Worm (Caenorhabditis elegans) whole organism, L1 larva: ENCODE measurements around the gene srx-128.

Experiments
- C16A3.4 ChIP-seq: fragments of 150-350 bp; optimal IDR thresholded peaks from 2 replicates; lab custom pipeline; 2014; ENCODE audit warnings: missing biosample characterization, missing genetic modification characterization
- C34B4.2 ChIP-seq: sonication (generic microtip); optimal IDR thresholded peaks from 2 replicates; lab custom pipeline; 2017; ENCODE audit warnings: mild to moderate bottlenecking, missing genetic modification characterization, missing compliant biosample characterization
- ama-1 ChIP-seq: fragments of 150-350 bp; optimal IDR thresholded peaks from 2 replicates; lab custom pipeline; 2014
- ceh-63 ChIP-seq: fragments of 200-800 bp; sonication (Bioruptor generic); optimal IDR thresholded peaks from 2 replicates; lab custom pipeline; 2018; ENCODE audit warnings: mild to moderate bottlenecking, missing genetic modification characterization, missing compliant biosample characterization
- ceh-82 ChIP-seq, 3 experiments: fragments of 150-350 bp in 1 of 3; sonication (generic microtip) in 2 of 3; optimal IDR thresholded peaks; 2 replicates each; lab custom pipeline; 2014 to 2017; ENCODE audit warnings: missing biosample characterization in 3 of 3, missing genetic modification characterization in 3 of 3
- dsc-1 ChIP-seq: sonication (generic microtip); optimal IDR thresholded peaks from 2 replicates; lab custom pipeline; 2016; ENCODE audit warnings: mild to moderate bottlenecking, missing genetic modification characterization, missing compliant biosample characterization
- efl-1 ChIP-seq, 4 experiments: fragments of 150-350 bp; optimal IDR thresholded peaks in 3 of 4; peaks in 1 of 4; 1 replicate in 1 of 4; 2 replicates in 3 of 4; lab custom pipeline; 2014; ENCODE audit warnings: missing biosample characterization in 2 of 4, missing genetic modification characterization in 2 of 4, missing genetic modification reagents in 2 of 4
- efl-3 ChIP-seq: fragments of 200-800 bp; sonication (Bioruptor generic); optimal IDR thresholded peaks from 2 replicates; lab custom pipeline; 2018; ENCODE audit warnings: mild to moderate bottlenecking, missing genetic modification characterization, missing compliant biosample characterization
- egl-13 ChIP-seq: sonication (generic microtip); optimal IDR thresholded peaks from 2 replicates; lab custom pipeline; 2016; ENCODE audit warnings: missing genotype, missing genetic modification reagents, missing genetic modification characterization, missing compliant biosample characterization
- egl-27 ChIP-seq, 2 experiments: fragments of 150-350 bp in 1 of 2; sonication (generic microtip); optimal IDR thresholded peaks; 3 replicates each; lab custom pipeline; 2017 to 2018; ENCODE audit warnings: missing biosample characterization in 2 of 2, missing genetic modification characterization in 2 of 2, missing genetic modification reagents in 2 of 2
- elt-2 ChIP-seq: sonication (generic microtip); optimal IDR thresholded peaks from 2 replicates; lab custom pipeline; 2016; ENCODE audit warnings: missing genetic modification characterization, mild to moderate bottlenecking, inconsistent platforms, missing compliant biosample characterization, missing genetic modification reagents
- ets-5 ChIP-seq: fragments of 200-800 bp; sonication (Bioruptor generic); IDR thresholded peaks from 2 replicates; pipeline ENCODE4 v1.3.6; 2022; ENCODE audit warnings: missing genetic modification characterization, missing compliant biosample characterization
- fkh-10 ChIP-seq: sonication (generic microtip); optimal IDR thresholded peaks from 2 replicates; lab custom pipeline; 2017; ENCODE audit warnings: missing biosample characterization, missing genetic modification reagents, missing genetic modification characterization
- hlh-4 ChIP-seq: sonication (generic microtip); optimal IDR thresholded peaks from 2 replicates; lab custom pipeline; 2016; ENCODE audit warnings: mild to moderate bottlenecking, missing genetic modification characterization, missing compliant biosample characterization
- hpl-2 ChIP-seq: fragments of 150-350 bp; optimal IDR thresholded peaks from 2 replicates; lab custom pipeline; 2014; ENCODE audit warnings: missing biosample characterization, missing genetic modification reagents, missing genetic modification characterization
- irx-1 ChIP-seq: sonication (generic microtip); optimal IDR thresholded peaks from 2 replicates; lab custom pipeline; 2016; ENCODE audit warnings: missing genetic modification characterization, missing compliant biosample characterization
- isw-1 ChIP-seq: fragments of 200-800 bp; sonication (Bioruptor generic); IDR thresholded peaks from 2 replicates; pipeline ENCODE4 v1.3.6; 2022; ENCODE audit warnings: missing genetic modification characterization, missing compliant biosample characterization
- jun-1 ChIP-seq: fragments of 150-350 bp; optimal IDR thresholded peaks from 2 replicates; lab custom pipeline; 2014; ENCODE audit warnings: missing biosample characterization, missing genetic modification reagents, missing genetic modification characterization
- lin-13 ChIP-seq: fragments of 150-350 bp; optimal IDR thresholded peaks from 2 replicates; lab custom pipeline; 2014; ENCODE audit warnings: missing biosample characterization, missing genetic modification reagents, missing genetic modification characterization
- lin-14 ChIP-seq: fragments of 200-800 bp; sonication (Bioruptor generic); optimal IDR thresholded peaks from 2 replicates; lab custom pipeline; 2018; ENCODE audit warnings: mild to moderate bottlenecking, missing genetic modification characterization, moderate library complexity, missing compliant biosample characterization
- lin-35 ChIP-seq, 2 experiments: fragments of 150-350 bp; optimal IDR thresholded peaks; 2 replicates each; lab custom pipeline; 2014; ENCODE audit warnings: missing biosample characterization in 2 of 2, missing genetic modification characterization in 2 of 2, missing genetic modification reagents in 2 of 2
- lir-3 ChIP-seq: sonication (generic microtip); optimal IDR thresholded peaks from 2 replicates; lab custom pipeline; 2016; ENCODE audit warnings: mild to moderate bottlenecking, missing genetic modification characterization, moderate library complexity, missing compliant biosample characterization; ENCODE audit not compliant: poor library complexity
- lsy-2 ChIP-seq, 2 experiments: fragments of 150-350 bp; optimal IDR thresholded peaks; 2 replicates each; lab custom pipeline; 2014; ENCODE audit warnings: missing biosample characterization in 2 of 2, missing genetic modification characterization in 2 of 2
- mab-9 ChIP-seq: fragments of 200-800 bp; sonication (Bioruptor generic); IDR thresholded peaks from 2 replicates; pipeline ENCODE4 v1.3.6; 2022; ENCODE audit warnings: missing genetic modification reagents, missing genetic modification characterization, missing compliant biosample characterization
- mep-1 ChIP-seq: fragments of 150-350 bp; optimal IDR thresholded peaks from 2 replicates; lab custom pipeline; 2014; ENCODE audit warnings: missing biosample characterization, missing genetic modification characterization
- nhr-11 ChIP-seq: fragments of 150-350 bp; optimal IDR thresholded peaks from 2 replicates; lab custom pipeline; 2014; ENCODE audit warnings: missing biosample characterization, missing genetic modification characterization
- nhr-12 ChIP-seq: sonication (generic microtip); optimal IDR thresholded peaks from 2 replicates; lab custom pipeline; 2017; ENCODE audit warnings: missing biosample characterization, missing genetic modification characterization
- nhr-19 ChIP-seq: fragments of 200-800 bp; sonication (Bioruptor generic); conservative IDR thresholded peaks from 2 replicates; pipeline ENCODE4 v1.3.6; 2022; ENCODE audit warnings: missing genetic modification characterization, missing compliant biosample characterization
- nhr-20 ChIP-seq: sonication (generic microtip); optimal IDR thresholded peaks from 2 replicates; lab custom pipeline; 2016; ENCODE audit warnings: mild to moderate bottlenecking, missing genetic modification characterization, missing compliant biosample characterization
- nhr-28 ChIP-seq: fragments of 150-350 bp; optimal IDR thresholded peaks from 2 replicates; lab custom pipeline; 2014; ENCODE audit warnings: missing biosample characterization, missing genetic modification characterization
- nhr-47 ChIP-seq: sonication (generic microtip); optimal IDR thresholded peaks from 2 replicates; lab custom pipeline; 2016; ENCODE audit warnings: mild to moderate bottlenecking, missing genetic modification characterization, moderate library complexity, missing compliant biosample characterization
- nhr-71 ChIP-seq: sonication (generic microtip); optimal IDR thresholded peaks from 2 replicates; lab custom pipeline; 2016; ENCODE audit warnings: mild to moderate bottlenecking, missing genetic modification characterization, moderate library complexity, missing compliant biosample characterization
- nhr-84 ChIP-seq: sonication (generic microtip); optimal IDR thresholded peaks from 2 replicates; lab custom pipeline; 2017; ENCODE audit warnings: missing biosample characterization, missing genetic modification characterization
- nhr-85 ChIP-seq: sonication (generic microtip); peaks from one replicate; lab custom pipeline; 2016; ENCODE audit warnings: missing genetic modification characterization, inconsistent platforms, missing compliant biosample characterization
- nhr-90 ChIP-seq: sonication (generic microtip); optimal IDR thresholded peaks from 2 replicates; lab custom pipeline; 2016; ENCODE audit warnings: mild to moderate bottlenecking, missing genetic modification characterization, missing compliant biosample characterization; ENCODE audit not compliant: poor library complexity
- pag-3 ChIP-seq: sonication (generic microtip); optimal IDR thresholded peaks from 2 replicates; lab custom pipeline; 2017; ENCODE audit warnings: missing genetic modification characterization, mild to moderate bottlenecking, missing compliant biosample characterization, antibody characterized with exemption, borderline replicate concordance; ENCODE audit not compliant: insufficient read depth
- rnt-1 ChIP-seq: sonication (generic microtip); optimal IDR thresholded peaks from 2 replicates; lab custom pipeline; 2016; ENCODE audit warnings: mild to moderate bottlenecking, missing genetic modification characterization, moderate library complexity, missing compliant biosample characterization
- snpc-4 ChIP-seq: fragments of 150-350 bp; optimal IDR thresholded peaks from 2 replicates; lab custom pipeline; 2014; ENCODE audit warnings: missing biosample characterization, missing genetic modification characterization
- snu-23 ChIP-seq: sonication (generic microtip); optimal IDR thresholded peaks from 2 replicates; lab custom pipeline; 2016; ENCODE audit warnings: missing genetic modification characterization, missing compliant biosample characterization
- sox-4 ChIP-seq: sonication (generic microtip); optimal IDR thresholded peaks from 2 replicates; lab custom pipeline; 2016; ENCODE audit warnings: missing genetic modification characterization, missing compliant biosample characterization
- sup-37 ChIP-seq: fragments of 200-800 bp; sonication (Bioruptor generic); optimal IDR thresholded peaks from 2 replicates; lab custom pipeline; 2018; ENCODE audit warnings: mild to moderate bottlenecking, missing genetic modification characterization, missing compliant biosample characterization
- swsn-7 ChIP-seq: sonication (generic microtip); optimal IDR thresholded peaks from 2 replicates; lab custom pipeline; 2016; ENCODE audit warnings: missing genetic modification characterization, missing compliant biosample characterization
- tlp-1 ChIP-seq: fragments of 150-350 bp; optimal IDR thresholded peaks from 2 replicates; lab custom pipeline; 2014; ENCODE audit warnings: missing biosample characterization, missing genetic modification characterization
- unc-86 ChIP-seq: sonication (generic microtip); optimal IDR thresholded peaks from 2 replicates; lab custom pipeline; 2016; ENCODE audit warnings: missing genetic modification characterization, missing compliant biosample characterization
- unc-98 ChIP-seq: fragments of 200-800 bp; sonication (Bioruptor generic); IDR thresholded peaks from 2 replicates; pipeline ENCODE4 v1.3.6; 2022; ENCODE audit warnings: missing genetic modification characterization, missing compliant biosample characterization
- zag-1 ChIP-seq: fragments of 150-350 bp; optimal IDR thresholded peaks from 2 replicates; lab custom pipeline; 2014; ENCODE audit warnings: missing biosample characterization, missing genetic modification characterization
- zip-4 ChIP-seq: fragments of 200-800 bp; sonication (Bioruptor generic); optimal IDR thresholded peaks from 2 replicates; lab custom pipeline; 2018; ENCODE audit warnings: mild to moderate bottlenecking, missing genetic modification characterization, moderate library complexity, missing compliant biosample characterization
- ztf-11 ChIP-seq, 2 experiments: sonication (generic microtip); optimal IDR thresholded peaks; 2 replicates each; lab custom pipeline; 2016 to 2017; ENCODE audit warnings: missing genetic modification characterization in 2 of 2, missing biosample characterization in 1 of 2, missing compliant biosample characterization in 1 of 2

Gene srx-128

ce11 chrV:13878226-13878625, 41.0 kb downstream of the srx-128 start (continued):
- TF ChIP-seq lin-14 (GFP tag; lab: Kevin White, UChicago) (peak; percentile 46), lin-35 (GFP tag; optimal IDR thresholded peaks at IDR 0.05; lab: Kevin White, UChicago) (peak in 1 of 2 experiments; percentile 20), dsc-1 (tag; lab: Kevin White, UChicago) (no peak), mep-1 (tag; lab: Kevin White, UChicago) (no peak), ztf-11 (tag; optimal IDR thresholded peaks at IDR 0.05; lab: Kevin White, UChicago) (no peak), lin-13 (no peak)

ce11 chrV:13879241-13879640, 42.0 kb downstream of the srx-128 start, which contains the start of gene lbp-7:
Gene lbp-7 (plus strand): TSS chrV:13879552.
- TF ChIP-seq elt-2 (tag; lab: Kevin White, UChicago) (peak; percentile 86), hpl-2 (GFP tag; lab: Kevin White, UChicago) (no peak), tlp-1 (tag; lab: Kevin White, UChicago) (peak; percentile 8), nhr-20 (peak; percentile 5), ceh-63 (no peak), irx-1 (tag; lab: Kevin White, UChicago) (no peak)

ce11 chrV:13880163-13880562, 42.9 kb downstream of the srx-128 start:
- TF ChIP-seq snpc-4 (tag; lab: Kevin White, UChicago) (no peak), nhr-11 (no peak), ceh-82 (tag; optimal IDR thresholded peaks at IDR 0.05; lab: Kevin White, UChicago) (no peak), pag-3 (no peak), egl-27 (tag; optimal IDR thresholded peaks at IDR 0.05; lab: Kevin White, UChicago) (no peak), C34B4.2 (tag; lab: Kevin White, UChicago) (no peak), ets-5 (GFP tag; lab: Robert Waterston, UW) (no peak), nhr-84 (no peak), efl-1 (optimal IDR thresholded peaks at IDR 0.05; lab: Kevin White, UChicago) (peak; percentile 39 to 54), efl-1 (GFP tag; optimal IDR thresholded peaks at IDR 0.05 in 1 of 2; lab: Kevin White, UChicago) (peak; percentile 57 to 87), fkh-10 (no peak), dsc-1 (tag; lab: Kevin White, UChicago) (no peak), egl-13 (tag; lab: Kevin White, UChicago) (no peak), swsn-7 (tag; lab: Kevin White, UChicago) (no peak), lsy-2 (tag; optimal IDR thresholded peaks at IDR 0.05; lab: Kevin White, UChicago) (peak in 1 of 2 experiments; percentile 41), nhr-28 (tag; lab: Kevin White, UChicago) (no peak), nhr-85 (no peak), zag-1 (tag; lab: Kevin White, UChicago) (no peak), nhr-12 (tag; lab: Kevin White, UChicago) (no peak), ama-1 (no peak), irx-1 (tag; lab: Kevin White, UChicago) (no peak), lin-14 (GFP tag; lab: Kevin White, UChicago) (peak; percentile 58), hlh-4 (tag; lab: Kevin White, UChicago) (no peak), nhr-71 (tag; lab: Kevin White, UChicago) (no peak), nhr-47 (tag; lab: Kevin White, UChicago) (no peak), unc-86 (no peak), lir-3 (tag; lab: Kevin White, UChicago) (no peak), sox-4 (no peak), tlp-1 (tag; lab: Kevin White, UChicago) (no peak), isw-1 (GFP tag; lab: Robert Waterston, UW) (no peak), sup-37 (GFP tag; lab: Kevin White, UChicago) (no peak), C16A3.4 (no peak), nhr-90 (tag; lab: Kevin White, UChicago) (no peak), jun-1 (tag; lab: Kevin White, UChicago) (no peak), efl-3 (GFP tag; lab: Kevin White, UChicago) (no peak), nhr-19 (GFP tag; lab: Robert Waterston, UW) (no peak), snu-23 (peak; percentile 15), rnt-1 (tag; lab: Kevin White, UChicago) (peak; percentile 3), zip-4 (no peak), unc-98 (no peak), lin-35 (GFP tag; optimal IDR thresholded peaks at IDR 0.05; lab: Kevin White, UChicago) (peak; percentile 19 to 55), mab-9 (GFP tag; lab: Robert Waterston, UW) (no peak)
